Worm (Caenorhabditis elegans): Measurements from ENCODE around the gene gasr-8.

gasr-8 gene

ce11 chrV:14696604-14697307, 7.8 kb downstream of the gasr-8 start, which contains the start of gene unc-112 (continued):
- TF ChIP-seq mep-1 (tag; optimal IDR thresholded peaks at IDR 0.05) (peak; percentile 92), lin-15B (tag; optimal IDR thresholded peaks at IDR 0.05) (no peak), ceh-82 (tag; optimal IDR thresholded peaks at IDR 0.05) (peak; percentile 33 to 45 (median 38)), tbx-2 (tag; optimal IDR thresholded peaks at IDR 0.05) (peak; percentile 33), aly-2 (tag; optimal IDR thresholded peaks at IDR 0.05) (peak; percentile 5), hlh-4 (tag; optimal IDR thresholded peaks at IDR 0.05) (no peak), grh-1 (GFP tag; IDR thresholded peaks at IDR 0.05) (no peak), nhr-76 (tag; optimal IDR thresholded peaks at IDR 0.05) (no peak), nhr-19 (GFP tag; conservative IDR thresholded peaks at IDR 0.05) (peak; percentile 62), ceh-90 (tag; optimal IDR thresholded peaks at IDR 0.05) (no peak), snu-23 (GFP tag; optimal IDR thresholded peaks at IDR 0.05) (peak; percentile 84), egl-27 (tag; optimal IDR thresholded peaks at IDR 0.05) (peak in 1 of 2 experiments; percentile 42), dsc-1 (tag; optimal IDR thresholded peaks at IDR 0.05) (peak; percentile 68), nhr-71 (tag; optimal IDR thresholded peaks at IDR 0.05) (peak; percentile 85), nhr-237 (tag; optimal IDR thresholded peaks at IDR 0.05) (no peak), C16A3.4 (tag; optimal IDR thresholded peaks at IDR 0.05) (peak; percentile 52), lsy-2 (tag; optimal IDR thresholded peaks at IDR 0.05) (peak; percentile 46 to 84), rnt-1 (tag; optimal IDR thresholded peaks at IDR 0.05) (peak; percentile 64), blmp-1 (tag; optimal IDR thresholded peaks at IDR 0.05) (peak; percentile 51), nhr-11 (tag; optimal IDR thresholded peaks at IDR 0.05) (peak; percentile 37), zip-4 (GFP tag; optimal IDR thresholded peaks at IDR 0.05) (no peak), nhr-20 (tag; optimal IDR thresholded peaks at IDR 0.05) (peak; percentile 76), snpc-4 (tag; optimal IDR thresholded peaks at IDR 0.05) (peak; percentile 60), fos-1 (tag; optimal IDR thresholded peaks at IDR 0.05) (peak; percentile 75), vab-15 (tag; optimal IDR thresholded peaks at IDR 0.05) (no peak), C34B4.2 (tag; optimal IDR thresholded peaks at IDR 0.05) (no peak), pag-3 (tag; optimal IDR thresholded peaks at IDR 0.05; ENCODE audit: borderline replicate concordance, insufficient read depth) (peak; percentile 99), efl-1 (optimal IDR thresholded peaks at IDR 0.05) (peak; percentile 67 to 75), efl-1 (GFP tag; optimal IDR thresholded peaks at IDR 0.05 in 1 of 2) (peak; percentile 40 to 94), lin-14 (GFP tag; optimal IDR thresholded peaks at IDR 0.05) (peak; percentile 98), fkh-8 (tag; optimal IDR thresholded peaks at IDR 0.05) (no peak), skn-1 (tag; optimal IDR thresholded peaks at IDR 0.05) (peak; percentile 47), lin-35 (GFP tag; optimal IDR thresholded peaks at IDR 0.05) (peak; percentile 57 to 65), dpl-1 (GFP tag; optimal IDR thresholded peaks at IDR 0.05) (peak; percentile 41 to 62 (median 44)), ces-1 (GFP tag; optimal IDR thresholded peaks at IDR 0.05) (no peak), mab-9 (GFP tag; IDR thresholded peaks at IDR 0.05) (no peak), lin-13 (GFP tag; optimal IDR thresholded peaks at IDR 0.05) (peak; percentile 1)

- no peak for TF ChIP-seq mdl-1 (tag; optimal IDR thresholded peaks at IDR 0.05)
- TF ChIP-seq tlp-1 (tag; optimal IDR thresholded peaks at IDR 0.05): no peak
- no peak for TF ChIP-seq mab-9 (GFP tag; IDR thresholded peaks at IDR 0.05)
- TF ChIP-seq nhr-76 (tag; optimal IDR thresholded peaks at IDR 0.05): no peak
- TF ChIP-seq ceh-82 (tag; optimal IDR thresholded peaks at IDR 0.05): no peak
- TF ChIP-seq fkh-8 (tag; optimal IDR thresholded peaks at IDR 0.05): no peak
- TF ChIP-seq aly-2 (tag; optimal IDR thresholded peaks at IDR 0.05): no peak
- no peak for TF ChIP-seq zag-1 (tag; optimal IDR thresholded peaks at IDR 0.05)
- no peak for TF ChIP-seq xbp-1 (tag; optimal IDR thresholded peaks at IDR 0.05)
- no peak for TF ChIP-seq hlh-4 (tag; optimal IDR thresholded peaks at IDR 0.05)
Measured at ce11 chrV:14698005-14698404, 9.1 kb downstream of the gasr-8 start.
